Fruit fly (Drosophila melanogaster) whole organism, embryonic: ENCODE results near the gene Gr22c.

ENCODE experiments used
- Ada2b ChIP-seq: fragments of 200-800 bp; sonication (Bioruptor generic); IDR thresholded peaks from 2 replicates; pipeline ENCODE4 v1.3.6; 2022; ENCODE audit warnings: missing biosample characterization, missing genetic modification characterization
- Antp ChIP-seq: fragments of 200-800 bp; sonication (Bioruptor generic); optimal IDR thresholded peaks from 3 replicates; lab custom pipeline; 2016; ENCODE audit warnings: missing biosample characterization, missing genetic modification characterization
- Awh ChIP-seq: fragments of 200-800 bp; sonication (Bioruptor generic); IDR thresholded peaks from 2 replicates; pipeline ENCODE4, ENCODE4 v1.3.6; 2022; ENCODE audit warnings: missing biosample characterization, missing genetic modification characterization
- CG10959 ChIP-seq: fragments of 200-800 bp; sonication (Bioruptor generic); IDR thresholded peaks from 2 replicates; pipeline ENCODE4 v1.3.6; 2022; ENCODE audit warnings: missing biosample characterization, missing genetic modification characterization
- CG11247 ChIP-seq: fragments of 200-800 bp; sonication (Bioruptor generic); IDR thresholded peaks from 2 replicates; pipeline ENCODE4 v1.3.6; 2022; ENCODE audit warnings: missing biosample characterization, missing genetic modification characterization
- CG11560 ChIP-seq: fragments of 200-800 bp; sonication (Bioruptor generic); IDR thresholded peaks from 3 replicates; pipeline ENCODE4 v1.3.6; 2022; ENCODE audit warnings: missing biosample characterization, missing genetic modification characterization
- CG14441 ChIP-seq: fragments of 200-800 bp; sonication (Bioruptor generic); IDR thresholded peaks from 2 replicates; pipeline ENCODE4 v1.3.6; 2022; ENCODE audit warnings: missing biosample characterization, missing genetic modification characterization
- CG14965 ChIP-seq: fragments of 200-800 bp; sonication (Bioruptor generic); optimal IDR thresholded peaks from 2 replicates; lab custom pipeline; 2016; ENCODE audit warnings: missing biosample characterization, missing genetic modification characterization, borderline replicate concordance
- CG15269 ChIP-seq: fragments of 200-800 bp; sonication (Bioruptor generic); optimal IDR thresholded peaks from 2 replicates; lab custom pipeline; 2018; ENCODE audit warnings: missing biosample characterization, mild to moderate bottlenecking, missing genetic modification characterization, moderate library complexity
- CG1529 ChIP-seq: fragments of 200-800 bp; sonication (Bioruptor generic); optimal IDR thresholded peaks from 3 replicates; lab custom pipeline; 2018; ENCODE audit warnings: missing biosample characterization, missing genetic modification characterization
- CG1603 ChIP-seq: fragments of 200-800 bp; sonication (Bioruptor generic); optimal IDR thresholded peaks from 2 replicates; lab custom pipeline; 2019; ENCODE audit warnings: missing biosample characterization, mild to moderate bottlenecking, missing genetic modification characterization, moderate library complexity
- CG17359 ChIP-seq: fragments of 200-800 bp; sonication (Bioruptor generic); optimal IDR thresholded peaks from 3 replicates; lab custom pipeline; 2018; ENCODE audit warnings: missing biosample characterization, mild to moderate bottlenecking, missing genetic modification characterization, moderate library complexity
- CG18764 ChIP-seq: fragments of 200-800 bp; sonication (Bioruptor generic); optimal IDR thresholded peaks from 3 replicates; lab custom pipeline; 2016; ENCODE audit warnings: missing biosample characterization, missing genetic modification characterization
- CG2202 ChIP-seq: fragments of 200-800 bp; sonication (Bioruptor generic); optimal IDR thresholded peaks from 2 replicates; lab custom pipeline; 2018; ENCODE audit warnings: missing biosample characterization, mild to moderate bottlenecking, missing genetic modification characterization
- CG32532 ChIP-seq: fragments of 200-800 bp; sonication (Bioruptor generic); IDR thresholded peaks from 2 replicates; pipeline ENCODE4 v1.3.6; 2022; ENCODE audit warnings: missing biosample characterization, missing genetic modification characterization
- CG3281 ChIP-seq: fragments of 200-800 bp; sonication (Bioruptor generic); optimal IDR thresholded peaks from 3 replicates; lab custom pipeline; 2017; ENCODE audit warnings: missing biosample characterization, mild to moderate bottlenecking, missing genetic modification characterization
- CG33213 ChIP-seq: fragments of 200-800 bp; sonication (Bioruptor generic); optimal IDR thresholded peaks from 3 replicates; lab custom pipeline; 2016; ENCODE audit warnings: missing biosample characterization, missing genetic modification characterization
- CG3995 ChIP-seq: fragments of 200-800 bp; sonication (Bioruptor generic); optimal IDR thresholded peaks from 3 replicates; lab custom pipeline; 2016; ENCODE audit warnings: missing biosample characterization, missing genetic modification characterization
- CG5180 ChIP-seq: fragments of 200-800 bp; sonication (Bioruptor generic); optimal IDR thresholded peaks from 3 replicates; lab custom pipeline; 2017; ENCODE audit warnings: missing biosample characterization, missing genetic modification characterization, mild to moderate bottlenecking, moderate library complexity, missing genetic modification reagents
- CG6689 ChIP-seq: fragments of 200-800 bp; sonication (Bioruptor generic); IDR thresholded peaks from 2 replicates; pipeline ENCODE4 v1.3.6; 2022; ENCODE audit warnings: missing biosample characterization, missing genetic modification characterization
- CG6813 ChIP-seq: fragments of 200-800 bp; sonication (Bioruptor generic); optimal IDR thresholded peaks from 2 replicates; lab custom pipeline; 2017; ENCODE audit warnings: missing biosample characterization, missing genetic modification characterization, mild to moderate bottlenecking, moderate library complexity, missing genetic modification reagents
- CG6854 ChIP-seq: fragments of 200-800 bp; sonication (Bioruptor generic); optimal IDR thresholded peaks from 3 replicates; lab custom pipeline; 2017; ENCODE audit warnings: missing biosample characterization, mild to moderate bottlenecking, missing genetic modification characterization
- CG7271 ChIP-seq: fragments of 200-800 bp; sonication (Bioruptor generic); optimal IDR thresholded peaks from 2 replicates; lab custom pipeline; 2018; ENCODE audit warnings: missing biosample characterization, mild to moderate bottlenecking, missing genetic modification characterization, moderate library complexity
- CG8388 ChIP-seq: fragments of 200-800 bp; sonication (Bioruptor generic); optimal IDR thresholded peaks from 2 replicates; lab custom pipeline; 2019; ENCODE audit warnings: missing biosample characterization, mild to moderate bottlenecking, missing genetic modification characterization, moderate library complexity
- Chrac-16 ChIP-seq: fragments of 200-800 bp; sonication (Bioruptor generic); optimal IDR thresholded peaks from 3 replicates; lab custom pipeline; 2016; ENCODE audit warnings: missing biosample characterization, missing genetic modification characterization
- D19B ChIP-seq: fragments of 200-800 bp; sonication (Bioruptor generic); optimal IDR thresholded peaks from 2 replicates; lab custom pipeline; 2017; ENCODE audit warnings: missing biosample characterization, mild to moderate bottlenecking, missing genetic modification characterization
- Drgx ChIP-seq: fragments of 200-800 bp; sonication (Bioruptor generic); IDR thresholded peaks from 2 replicates; pipeline ENCODE4 v1.3.6; 2022; ENCODE audit warnings: missing biosample characterization, missing genetic modification characterization
- Fer2 ChIP-seq: fragments of 200-800 bp; sonication (Bioruptor generic); optimal IDR thresholded peaks from 2 replicates; lab custom pipeline; 2018; ENCODE audit warnings: missing biosample characterization, mild to moderate bottlenecking, missing genetic modification characterization, moderate library complexity
- HLH4C ChIP-seq: fragments of 200-800 bp; sonication (Bioruptor generic); IDR thresholded peaks from 3 replicates; pipeline ENCODE4 v1.3.6; 2022; ENCODE audit warnings: missing biosample characterization, missing genetic modification characterization; ENCODE audit not compliant: partially characterized antibody
- Hr3 ChIP-seq: fragments of 200-800 bp; sonication (Bioruptor generic); optimal IDR thresholded peaks from 3 replicates; lab custom pipeline; 2016; ENCODE audit warnings: missing biosample characterization, missing genetic modification characterization
- NK7.1 ChIP-seq: fragments of 200-800 bp; sonication (Bioruptor generic); optimal IDR thresholded peaks from 3 replicates; lab custom pipeline; 2016; ENCODE audit warnings: missing biosample characterization, missing genetic modification characterization
- Ptx1 ChIP-seq: fragments of 200-800 bp; sonication (Bioruptor generic); IDR thresholded peaks from 2 replicates; pipeline ENCODE4 v1.3.6; 2022; ENCODE audit warnings: missing biosample characterization, missing genetic modification characterization
- Sox102F ChIP-seq: fragments of 200-800 bp; sonication (Bioruptor generic); optimal IDR thresholded peaks from 2 replicates; lab custom pipeline; 2018; ENCODE audit warnings: missing biosample characterization, mild to moderate bottlenecking, missing genetic modification characterization, moderate library complexity
- YL-1 ChIP-seq: fragments of 200-800 bp; sonication (Bioruptor generic); optimal IDR thresholded peaks from 3 replicates; lab custom pipeline; 2017; ENCODE audit warnings: missing biosample characterization, mild to moderate bottlenecking, missing genetic modification characterization
- cg ChIP-seq: fragments of 200-800 bp; sonication (Bioruptor generic); optimal IDR thresholded peaks from 3 replicates; lab custom pipeline; 2019; ENCODE audit warnings: missing biosample characterization, mild to moderate bottlenecking, missing genetic modification characterization, moderate library complexity
- ci ChIP-seq: fragments of 200-800 bp; sonication (Bioruptor generic); IDR thresholded peaks from 3 replicates; pipeline ENCODE4 v1.3.6; 2022; ENCODE audit warnings: missing biosample characterization, missing genetic modification characterization
- danr ChIP-seq: fragments of 200-800 bp; sonication (Bioruptor generic); IDR thresholded peaks from 2 replicates; pipeline ENCODE4 v1.3.6; 2022; ENCODE audit warnings: missing biosample characterization, missing genetic modification characterization
- disco-r ChIP-seq: fragments of 200-800 bp; sonication (Bioruptor generic); optimal IDR thresholded peaks from 2 replicates; lab custom pipeline; 2016; ENCODE audit warnings: missing biosample characterization, missing genetic modification characterization
- fd96Cb ChIP-seq: fragments of 200-800 bp; sonication (Bioruptor generic); optimal IDR thresholded peaks from 2 replicates; lab custom pipeline; 2018; ENCODE audit warnings: missing biosample characterization, mild to moderate bottlenecking, missing genetic modification characterization, moderate library complexity
- gsb ChIP-seq: fragments of 200-800 bp; sonication (Bioruptor generic); IDR thresholded peaks from 2 replicates; pipeline ENCODE4 v1.3.6; 2022; ENCODE audit warnings: missing biosample characterization, missing genetic modification characterization
- hkb ChIP-seq, 2 experiments: fragments of 200-800 bp in 1 of 2; fragments of >200 bp in 1 of 2; sonication (Bioruptor generic) in 1 of 2; IDR thresholded peaks in 1 of 2; optimal IDR thresholded peaks in 1 of 2; 2 replicates each; pipeline versions ENCODE4 v1.3.6 to Lab custom; 2017 to 2022; ENCODE audit warnings: missing biosample characterization in 1 of 2, missing genetic modification characterization in 1 of 2
- hth ChIP-seq: fragments of >200 bp; optimal IDR thresholded peaks from 2 replicates; lab custom pipeline; 2017; ENCODE audit warnings: inconsistent platforms
- kay ChIP-seq: fragments of 200-800 bp; sonication (Bioruptor generic); optimal IDR thresholded peaks from 2 replicates; lab custom pipeline; 2016; ENCODE audit warnings: missing biosample characterization, missing genetic modification characterization
- lmd ChIP-seq: fragments of 200-800 bp; sonication (Bioruptor generic); IDR thresholded peaks from 2 replicates; pipeline ENCODE4 v1.3.6; 2022; ENCODE audit warnings: missing biosample characterization, missing genetic modification characterization
- oc ChIP-seq: fragments of 200-800 bp; sonication (Bioruptor generic); optimal IDR thresholded peaks from 2 replicates; lab custom pipeline; 2018; ENCODE audit warnings: missing biosample characterization, mild to moderate bottlenecking, missing genetic modification characterization, moderate library complexity
- pan ChIP-seq, 4 experiments: fragments of >200 bp in 3 of 4; fragments of 200-800 bp in 1 of 4; sonication (Bioruptor generic) in 1 of 4; optimal IDR thresholded peaks in 3 of 4; IDR thresholded peaks in 1 of 4; 2 replicates each; pipeline versions ENCODE4 v1.3.6 to Lab custom; 2017 to 2022; ENCODE audit warnings: missing biosample characterization in 2 of 4, missing genetic modification characterization in 2 of 4, mixed read lengths in 1 of 4
- shn ChIP-seq: fragments of 200-800 bp; sonication (Bioruptor generic); optimal IDR thresholded peaks from 3 replicates; lab custom pipeline; 2016; ENCODE audit warnings: missing biosample characterization, missing genetic modification characterization
- slbo ChIP-seq: fragments of 200-800 bp; sonication (Bioruptor generic); IDR thresholded peaks from 2 replicates; pipeline ENCODE4 v1.3.6; 2022; ENCODE audit warnings: missing biosample characterization, missing genetic modification characterization
- so ChIP-seq: fragments of 200-800 bp; sonication (Bioruptor generic); IDR thresholded peaks from 3 replicates; pipeline ENCODE4 v1.3.6; 2022; ENCODE audit warnings: missing biosample characterization, missing genetic modification characterization
- trem ChIP-seq: fragments of 200-800 bp; optimal IDR thresholded peaks from 3 replicates; lab custom pipeline; 2019; ENCODE audit warnings: missing biosample characterization, mild to moderate bottlenecking, missing genetic modification characterization, moderate library complexity
- z ChIP-seq: fragments of 200-800 bp; sonication (Bioruptor generic); IDR thresholded peaks from 3 replicates; pipeline ENCODE4 v1.3.6; 2022; ENCODE audit warnings: missing biosample characterization, missing genetic modification characterization

Gr22c gene

dm6 chr2L:1839019-1839418 lies 47.4 kb upstream of the Gr22c start (continued):
- TF ChIP-seq CG5180 (GFP tag; lab: Kevin White, UChicago) = no peak
- TF ChIP-seq CG1529 (GFP tag; lab: Kevin White, UChicago) = no peak
- no peak for TF ChIP-seq hth (lab: Kevin White, UChicago)
- TF ChIP-seq CG6689 = no peak
- no peak for TF ChIP-seq Antp (GFP tag; lab: Kevin White, UChicago)
- no peak for TF ChIP-seq disco-r (GFP tag; lab: Kevin White, UChicago)
- TF ChIP-seq gsb (GFP tag; lab: Robert Waterston, UW) = no peak
- peak; percentile 51; the same call in 1 of the 2 replicates for TF ChIP-seq CG32532 (GFP tag; lab: Robert Waterston, UW)
- TF ChIP-seq D19B (GFP tag; lab: Kevin White, UChicago) = peak; percentile 32
- TF ChIP-seq CG8388 (GFP tag; lab: Kevin White, UChicago) = no peak
- TF ChIP-seq Drgx = no peak
- no peak for TF ChIP-seq Chrac-16
- TF ChIP-seq z (GFP tag; lab: Robert Waterston, UW) = no peak
- TF ChIP-seq CG17359 = peak; percentile 10
- TF ChIP-seq hkb (optimal IDR thresholded peaks at IDR 0.05; lab: Kevin White, UChicago) = no peak
- 0 out of 2 replicates have a peak, but pooled peaks have one; percentile 12 for TF ChIP-seq hkb (GFP tag; IDR thresholded peaks at IDR 0.05; lab: Robert Waterston, UW)
- TF ChIP-seq Fer2 (tag; lab: Kevin White, UChicago) = no peak
- no peak for TF ChIP-seq CG11247 (GFP tag; lab: Robert Waterston, UW)
- peak; percentile 47; the same call in 1 of the 2 replicates for TF ChIP-seq CG14441 (GFP tag; lab: Robert Waterston, UW)
- no peak for TF ChIP-seq Ada2b (GFP tag; lab: Robert Waterston, UW)
- peak; percentile 9 for TF ChIP-seq CG15269 (tag; lab: Kevin White, UChicago)
- no peak for TF ChIP-seq fd96Cb (tag; lab: Kevin White, UChicago)
- TF ChIP-seq CG18764 (GFP tag; lab: Kevin White, UChicago) = no peak
- TF ChIP-seq Sox102F = peak; percentile 22
- no peak for TF ChIP-seq CG7271 (tag; lab: Kevin White, UChicago)
- no peak for TF ChIP-seq CG6854 (GFP tag; lab: Kevin White, UChicago)
- no peak for TF ChIP-seq oc (tag; lab: Kevin White, UChicago)
- no peak for TF ChIP-seq CG3995 (GFP tag; lab: Kevin White, UChicago)
- TF ChIP-seq Awh (GFP tag; lab: Robert Waterston, UW) = no peak
- no peak for TF ChIP-seq Hr3 (GFP tag; lab: Kevin White, UChicago)
- no peak for TF ChIP-seq CG10959 (GFP tag; lab: Robert Waterston, UW)
- TF ChIP-seq kay = no peak
- TF ChIP-seq danr = no peak
- TF ChIP-seq Ptx1 = 0 out of 2 replicates have a peak, but pooled peaks have one; percentile 10
- TF ChIP-seq shn (GFP tag; lab: Kevin White, UChicago) = no peak
- no peak for TF ChIP-seq CG1603 (tag; lab: Kevin White, UChicago)
- TF ChIP-seq pan (optimal IDR thresholded peaks at IDR 0.05; lab: Kevin White, UChicago) = no peak
- TF ChIP-seq pan (GFP tag; optimal IDR thresholded peaks at IDR 0.05 in 1 of 2, IDR thresholded peaks at IDR 0.05 in 1 of 2) = peak in 1 of 2 experiments; percentile 29
- peak; percentile 51 for TF ChIP-seq slbo (GFP tag; lab: Robert Waterston, UW)
- TF ChIP-seq NK7.1 (GFP tag; lab: Kevin White, UChicago) = no peak
- no peak for TF ChIP-seq trem (tag; lab: Kevin White, UChicago)
- TF ChIP-seq ci (GFP tag; lab: Robert Waterston, UW) = 0 out of 3 replicates have a peak, but pooled peaks have one; percentile 18
- no peak for TF ChIP-seq CG14965 (GFP tag; lab: Kevin White, UChicago)
- TF ChIP-seq CG11560 (tag; lab: Robert Waterston, UW) = no peak
- peak; percentile 29; the same call in 1 of the 2 replicates for TF ChIP-seq lmd (GFP tag; lab: Robert Waterston, UW)
- TF ChIP-seq YL-1 = no peak
- TF ChIP-seq so (GFP tag; lab: Robert Waterston, UW) = no peak
- no peak for TF ChIP-seq CG33213 (GFP tag; lab: Kevin White, UChicago)
- no peak for TF ChIP-seq cg (GFP tag; lab: Kevin White, UChicago)
- no peak for TF ChIP-seq HLH4C (GFP tag; lab: Robert Waterston, UW)
- TF ChIP-seq CG6813 = no peak
- no peak for TF ChIP-seq CG3281 (GFP tag; lab: Kevin White, UChicago)
- TF ChIP-seq CG2202 (tag; lab: Kevin White, UChicago) = no peak
